Worm (Caenorhabditis elegans) whole organism, L3 larva: ENCODE data around the gene din-1.

Source experiments
- R02D3.7 ChIP-seq: fragments of 150-350 bp; optimal IDR thresholded peaks from 2 replicates; lab custom pipeline; 2014; ENCODE audit warnings: missing biosample characterization, missing genetic modification characterization
- ZK546.5 ChIP-seq: sonication (generic microtip); optimal IDR thresholded peaks from 2 replicates; lab custom pipeline; 2017; ENCODE audit warnings: missing biosample characterization, missing genetic modification characterization
- ama-1 ChIP-seq: fragments of 150-350 bp; optimal IDR thresholded peaks from 2 replicates; lab custom pipeline; 2018
- ceh-16 ChIP-seq: sonication (generic microtip); optimal IDR thresholded peaks from 2 replicates; lab custom pipeline; 2017; ENCODE audit warnings: missing biosample characterization, missing genetic modification characterization
- ceh-28 ChIP-seq: fragments of 150-350 bp; optimal IDR thresholded peaks from 2 replicates; lab custom pipeline; 2014; ENCODE audit warnings: missing biosample characterization, missing genetic modification reagents, missing genetic modification characterization
- ceh-9 ChIP-seq: sonication (generic microtip); optimal IDR thresholded peaks from 2 replicates; lab custom pipeline; 2018; ENCODE audit warnings: missing biosample characterization, missing genetic modification characterization
- egl-27 ChIP-seq: sonication (generic microtip); optimal IDR thresholded peaks from 4 replicates; lab custom pipeline; 2017; ENCODE audit warnings: missing biosample characterization, missing genetic modification reagents, missing genetic modification characterization
- elt-1 ChIP-seq: fragments of 150-350 bp; optimal IDR thresholded peaks from 2 replicates; lab custom pipeline; 2014; ENCODE audit warnings: missing biosample characterization, missing genetic modification characterization
- elt-2 ChIP-seq: sonication (generic microtip); optimal IDR thresholded peaks from 2 replicates; lab custom pipeline; 2016; ENCODE audit warnings: missing genetic modification reagents, mild to moderate bottlenecking, missing genetic modification characterization, missing compliant biosample characterization
- eor-1 ChIP-seq, 2 experiments: fragments of 150-350 bp; optimal IDR thresholded peaks; 2 replicates each; lab custom pipeline; 2014 to 2018; ENCODE audit warnings: missing biosample characterization in 2 of 2, missing genetic modification characterization in 2 of 2
- lin-15B ChIP-seq: fragments of 150-350 bp; optimal IDR thresholded peaks from 2 replicates; lab custom pipeline; 2014; ENCODE audit warnings: missing biosample characterization, missing genetic modification characterization
- lin-39 ChIP-seq: fragments of 150-350 bp; optimal IDR thresholded peaks from 2 replicates; lab custom pipeline; 2018; ENCODE audit warnings: missing biosample characterization, missing genetic modification reagents, missing genetic modification characterization
- lsy-12 ChIP-seq: sonication (generic microtip); optimal IDR thresholded peaks from 2 replicates; lab custom pipeline; 2016; ENCODE audit warnings: mild to moderate bottlenecking, missing genetic modification characterization, missing compliant biosample characterization
- mdl-1 ChIP-seq: fragments of 150-350 bp; optimal IDR thresholded peaks from 2 replicates; lab custom pipeline; 2014; ENCODE audit warnings: missing biosample characterization, missing genetic modification characterization
- nfya-1 ChIP-seq: sonication (generic microtip); optimal IDR thresholded peaks from 2 replicates; lab custom pipeline; 2017; ENCODE audit warnings: missing genetic modification characterization, mild to moderate bottlenecking, missing compliant biosample characterization, antibody characterized with exemption, moderate library complexity; ENCODE audit not compliant: insufficient read depth
- nhr-23 ChIP-seq: fragments of 150-350 bp; optimal IDR thresholded peaks from 2 replicates; lab custom pipeline; 2014; ENCODE audit warnings: missing biosample characterization, missing genetic modification reagents, missing genetic modification characterization
- nhr-25 ChIP-seq: sonication (generic microtip); optimal IDR thresholded peaks from 2 replicates; lab custom pipeline; 2017; ENCODE audit warnings: missing biosample characterization, missing genetic modification characterization
- nhr-28 ChIP-seq: fragments of 150-350 bp; optimal IDR thresholded peaks from 2 replicates; lab custom pipeline; 2014; ENCODE audit warnings: missing biosample characterization, missing genetic modification characterization
- nhr-43 ChIP-seq: sonication (generic microtip); optimal IDR thresholded peaks from 2 replicates; lab custom pipeline; 2016; ENCODE audit warnings: mild to moderate bottlenecking, missing genetic modification characterization, missing compliant biosample characterization; ENCODE audit not compliant: poor library complexity, severe bottlenecking
- nhr-67 ChIP-seq: fragments of 150-350 bp; optimal IDR thresholded peaks from 2 replicates; lab custom pipeline; 2014; ENCODE audit warnings: missing biosample characterization, missing genetic modification characterization
- nhr-76 ChIP-seq: fragments of 150-350 bp; sonication (generic microtip); optimal IDR thresholded peaks from 5 replicates; lab custom pipeline; 2014; ENCODE audit warnings: missing biosample characterization, missing genetic modification characterization
- nhr-77 ChIP-seq: fragments of 150-350 bp; optimal IDR thresholded peaks from 2 replicates; lab custom pipeline; 2014; ENCODE audit warnings: missing biosample characterization, missing genetic modification characterization
- pha-4 ChIP-seq: fragments of 150-350 bp; optimal IDR thresholded peaks from 2 replicates; lab custom pipeline; 2014; ENCODE audit warnings: missing biosample characterization, missing genetic modification reagents, missing genetic modification characterization
- pqm-1 ChIP-seq: fragments of 150-350 bp; optimal IDR thresholded peaks from 2 replicates; lab custom pipeline; 2017; ENCODE audit warnings: missing biosample characterization, missing genetic modification characterization, inconsistent platforms
- sea-2 ChIP-seq: fragments of 150-350 bp; sonication (generic microtip); optimal IDR thresholded peaks from 4 replicates; lab custom pipeline; 2014; ENCODE audit warnings: missing biosample characterization, missing genetic modification reagents, missing genetic modification characterization
- skn-1 ChIP-seq: fragments of 150-350 bp; optimal IDR thresholded peaks from 2 replicates; lab custom pipeline; 2014; ENCODE audit warnings: missing biosample characterization, missing genetic modification characterization
- snpc-4 ChIP-seq: fragments of 150-350 bp; optimal IDR thresholded peaks from 2 replicates; lab custom pipeline; 2014; ENCODE audit warnings: missing biosample characterization, missing genetic modification characterization
- tbx-2 ChIP-seq: sonication (generic microtip); optimal IDR thresholded peaks from 2 replicates; lab custom pipeline; 2016; ENCODE audit warnings: mild to moderate bottlenecking, missing genetic modification characterization, missing compliant biosample characterization
- unc-39 ChIP-seq: sonication (generic microtip); optimal IDR thresholded peaks from 4 replicates; lab custom pipeline; 2017; ENCODE audit warnings: missing biosample characterization, missing genetic modification characterization
- unc-62 ChIP-seq: fragments of 150-350 bp; sonication (generic microtip); optimal IDR thresholded peaks from 4 replicates; lab custom pipeline; 2014; ENCODE audit warnings: missing biosample characterization, missing genetic modification reagents, missing genetic modification characterization
- zag-1 ChIP-seq: fragments of 150-350 bp; optimal IDR thresholded peaks from 2 replicates; lab custom pipeline; 2014; ENCODE audit warnings: missing biosample characterization, missing genetic modification characterization
- ztf-11 ChIP-seq: fragments of 150-350 bp; optimal IDR thresholded peaks from 2 replicates; lab custom pipeline; 2014; ENCODE audit warnings: missing biosample characterization, missing genetic modification characterization
- ztf-4 ChIP-seq: fragments of 150-350 bp; optimal IDR thresholded peaks from 2 replicates; lab custom pipeline; 2014; ENCODE audit warnings: missing biosample characterization, missing genetic modification characterization

Gene din-1

ce11 chrII:11633509-11633908 is at the start of gene din-1:
din-1 (minus strand) TSS chrII:11633609.
- peak; percentile 1 for TF ChIP-seq pha-4 (tag; lab: Kevin White, UChicago)
- TF ChIP-seq sea-2: no peak

ce11 chrII:11681136-11681824 is 47.9 kb upstream of the din-1 start, which contains the start of the genes sfxn-1.4 and C47D12.4:
sfxn-1.4 (minus strand) TSS chrII:11681236.
C47D12.4 (plus strand) TSS chrII:11681774.
- TF ChIP-seq snpc-4 (tag; lab: Kevin White, UChicago) (no peak), mdl-1 (tag; lab: Kevin White, UChicago) (no peak), ztf-4 (tag; lab: Kevin White, UChicago) (no peak), nhr-67 (tag; lab: Kevin White, UChicago) (no peak), tbx-2 (tag; lab: Kevin White, UChicago) (no peak), nfya-1 (no peak), nhr-25 (tag; lab: Kevin White, UChicago) (no peak), skn-1 (tag; lab: Kevin White, UChicago) (no peak), ceh-9 (no peak), nhr-23 (no peak), egl-27 (tag; lab: Kevin White, UChicago) (no peak), pha-4 (tag; lab: Kevin White, UChicago) (no peak), nhr-77 (tag; lab: Kevin White, UChicago) (no peak)

ce11 chrII:11680220-11680619 is 46.8 kb upstream of the din-1 start:
- TF ChIP-seq mdl-1 (tag; lab: Kevin White, UChicago) (no peak), nhr-25 (tag; lab: Kevin White, UChicago) (no peak), skn-1 (tag; lab: Kevin White, UChicago) (no peak), ZK546.5 (tag; lab: Kevin White, UChicago) (no peak), ztf-11 (tag; lab: Kevin White, UChicago) (no peak), unc-62 (no peak), lin-15B (tag; lab: Kevin White, UChicago) (no peak), lsy-12 (no peak), eor-1 (tag; optimal IDR thresholded peaks at IDR 0.05; lab: Kevin White, UChicago) (no peak), zag-1 (no peak), ztf-4 (tag; lab: Kevin White, UChicago) (no peak), nhr-23 (no peak), lin-39 (tag; lab: Kevin White, UChicago) (no peak), unc-39 (tag; lab: Kevin White, UChicago) (no peak)

ce11 chrII:11675877-11676473 is 42.6 kb upstream of the din-1 start, which contains the start of the genes trr-1 and C47D12.2:
trr-1 (minus strand) TSS chrII:11675927.
C47D12.2 (plus strand) TSS chrII:11676306.
- peak; percentile 16 for TF ChIP-seq skn-1 (tag; lab: Kevin White, UChicago)
- peak; percentile 78 for TF ChIP-seq nhr-25 (tag; lab: Kevin White, UChicago)
- no peak for TF ChIP-seq nhr-28 (tag; lab: Kevin White, UChicago)
- TF ChIP-seq nhr-23: peak; percentile 79
- TF ChIP-seq lin-39 (tag; lab: Kevin White, UChicago): peak; percentile 22
- TF ChIP-seq R02D3.7: peak; percentile 79
- no peak for TF ChIP-seq tbx-2 (tag; lab: Kevin White, UChicago)
- TF ChIP-seq elt-2 (tag; lab: Kevin White, UChicago): peak; percentile 40
- TF ChIP-seq pqm-1 (tag; lab: Kevin White, UChicago): peak; percentile 23
- TF ChIP-seq lin-15B (tag; lab: Kevin White, UChicago): peak; percentile 81
- TF ChIP-seq ceh-28 (tag; lab: Kevin White, UChicago): no peak
- TF ChIP-seq nhr-43 (tag; lab: Kevin White, UChicago): peak; percentile 48
- TF ChIP-seq ama-1 (lab: Kevin White, UChicago): no peak
- TF ChIP-seq ztf-11 (tag; lab: Kevin White, UChicago): no peak
- TF ChIP-seq lsy-12: peak; percentile 10
- TF ChIP-seq elt-1 (tag; lab: Kevin White, UChicago): no peak

- no peak for TF ChIP-seq pqm-1 (tag; lab: Kevin White, UChicago)
- TF ChIP-seq ceh-28 (tag; lab: Kevin White, UChicago): no peak
- TF ChIP-seq ceh-16 (tag; lab: Kevin White, UChicago): no peak
- TF ChIP-seq snpc-4 (tag; lab: Kevin White, UChicago): no peak
- TF ChIP-seq nhr-76: no peak
These were observed 25.4 kb upstream of the din-1 start for ce11 chrII:11658854-11659253.
